Fruit fly (Drosophila melanogaster): ENCODE measurements around the gene PolE1.

Gene PolE1

DNA sequence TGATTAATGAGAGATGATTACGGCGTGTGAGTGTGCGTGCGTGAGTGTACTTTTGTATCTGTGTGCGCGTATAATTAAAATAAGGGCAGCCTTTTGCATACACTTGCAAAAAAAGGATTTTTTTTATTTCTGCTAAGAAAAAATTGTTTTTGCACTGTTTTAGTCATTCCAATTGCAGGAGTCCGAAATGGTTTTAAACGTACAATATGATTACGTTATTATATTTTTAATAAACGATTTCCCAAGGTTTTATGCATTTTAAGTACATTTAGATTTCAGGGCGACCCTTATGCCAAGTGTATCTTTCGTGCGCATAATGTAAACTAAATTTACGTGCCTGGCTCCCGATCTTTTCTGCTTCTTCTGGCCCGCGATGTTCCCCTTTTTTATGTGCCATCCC, 13.1 kb upstream of the PolE1 start (continued):
- TF ChIP-seq CG8290 (GFP tag; optimal IDR thresholded peaks at IDR 0.05): no peak
- peak in 1 of 2 experiments; percentile 5 for TF ChIP-seq CG8290 (tag; optimal IDR thresholded peaks at IDR 0.05)
- no peak for TF ChIP-seq amos (GFP tag; IDR thresholded peaks at IDR 0.05; ENCODE audit: partially characterized antibody)
- peak; percentile 67 for TF ChIP-seq CG13624 (GFP tag; optimal IDR thresholded peaks at IDR 0.05)
- TF ChIP-seq cg (GFP tag; optimal IDR thresholded peaks at IDR 0.05): peak; percentile 29
- TF ChIP-seq kni (GFP tag; optimal IDR thresholded peaks at IDR 0.05): no peak
- TF ChIP-seq hbn (GFP tag; IDR thresholded peaks at IDR 0.05; ENCODE audit: partially characterized antibody): no peak
- peak; percentile 40; the same call in 1 of the 2 replicates for TF ChIP-seq sisA (GFP tag; IDR thresholded peaks at IDR 0.05)
- peak; percentile 16 for TF ChIP-seq CG17385 (GFP tag; optimal IDR thresholded peaks at IDR 0.05)
- TF ChIP-seq zen (tag; optimal IDR thresholded peaks at IDR 0.05): no peak
- peak; percentile 71; the same call in 1 of the 2 replicates for TF ChIP-seq Atf6 (GFP tag; IDR thresholded peaks at IDR 0.05)
- TF ChIP-seq CG17359 (tag; optimal IDR thresholded peaks at IDR 0.05): peak; percentile 56
- peak; percentile 37 for TF ChIP-seq Sox102F (GFP tag; optimal IDR thresholded peaks at IDR 0.05)
- TF ChIP-seq sc (optimal IDR thresholded peaks at IDR 0.05): no peak
- no peak for TF ChIP-seq sc (GFP tag; optimal IDR thresholded peaks at IDR 0.05)
- TF ChIP-seq ind (GFP tag; optimal IDR thresholded peaks at IDR 0.05): peak; percentile 29
- no peak for TF ChIP-seq onecut (GFP tag; IDR thresholded peaks at IDR 0.05)
- no peak for TF ChIP-seq CG8388 (GFP tag; optimal IDR thresholded peaks at IDR 0.05)
- no peak for TF ChIP-seq CG31365 (tag; optimal IDR thresholded peaks at IDR 0.05)
- TF ChIP-seq caup (GFP tag; optimal IDR thresholded peaks at IDR 0.05; ENCODE audit: severe bottlenecking): peak; percentile 37
- peak; percentile 53 for TF ChIP-seq dmrt99B (tag; optimal IDR thresholded peaks at IDR 0.05)
- TF ChIP-seq jumu (GFP tag; optimal IDR thresholded peaks at IDR 0.05): no peak
- peak; percentile 2 for TF ChIP-seq CG3995 (GFP tag; optimal IDR thresholded peaks at IDR 0.05)
- 0 out of 2 replicates have a peak, but pooled peaks have one; percentile 12 for TF ChIP-seq CG16779 (GFP tag; IDR thresholded peaks at IDR 0.05)
- TF ChIP-seq ewg (GFP tag; optimal IDR thresholded peaks at IDR 0.05): no peak
- 0 out of 3 replicates have a peak, but pooled peaks have one; percentile 25 for TF ChIP-seq ci (GFP tag; IDR thresholded peaks at IDR 0.05)
- no peak for TF ChIP-seq NK7.1 (GFP tag; optimal IDR thresholded peaks at IDR 0.05)
- TF ChIP-seq Ada2b (GFP tag; IDR thresholded peaks at IDR 0.05): peak; percentile 51
- TF ChIP-seq luna (GFP tag; optimal IDR thresholded peaks at IDR 0.05): peak; percentile 22
- TF ChIP-seq nerfin-2 (GFP tag; IDR thresholded peaks at IDR 0.05; ENCODE audit: partially characterized antibody): no peak
- TF ChIP-seq CG7839 (tag; optimal IDR thresholded peaks at IDR 0.05): peak; percentile 64
- peak; percentile 20 for TF ChIP-seq Asciz (GFP tag; optimal IDR thresholded peaks at IDR 0.05)
- TF ChIP-seq Sox100B (GFP tag; optimal IDR thresholded peaks at IDR 0.05): peak; percentile 4
- no peak for TF ChIP-seq hth (optimal IDR thresholded peaks at IDR 0.05)
- TF ChIP-seq mld (GFP tag; IDR thresholded peaks at IDR 0.05; ENCODE audit: partially characterized antibody): no peak
- TF ChIP-seq dpn (GFP tag; optimal IDR thresholded peaks at IDR 0.05): peak; percentile 14 to 44
- TF ChIP-seq CG11560 (tag; IDR thresholded peaks at IDR 0.05): no peak
- peak; percentile 30 for TF ChIP-seq CG12659 (GFP tag; optimal IDR thresholded peaks at IDR 0.05)
- peak; percentile 80 for TF ChIP-seq CG2120 (GFP tag; optimal IDR thresholded peaks at IDR 0.05)
- peak; percentile 16; the same call in 1 of the 2 replicates for TF ChIP-seq CG10366 (GFP tag; IDR thresholded peaks at IDR 0.05)
- peak; percentile 13 for TF ChIP-seq zfh2 (GFP tag; optimal IDR thresholded peaks at IDR 0.05)
- TF ChIP-seq Dbx (GFP tag; IDR thresholded peaks at IDR 0.05): peak; percentile 53; the same call in 1 of the 3 replicates
- TF ChIP-seq CG1529 (GFP tag; optimal IDR thresholded peaks at IDR 0.05): no peak
- peak; percentile 24; the same call in 1 of the 2 replicates for TF ChIP-seq E2f1 (GFP tag; IDR thresholded peaks at IDR 0.05)
- peak; percentile 21 for TF ChIP-seq ems (GFP tag; optimal IDR thresholded peaks at IDR 0.05)
- peak; percentile 35 for TF ChIP-seq Abd-B (GFP tag; optimal IDR thresholded peaks at IDR 0.05)
- peak; percentile 60 for TF ChIP-seq CG32532 (GFP tag; IDR thresholded peaks at IDR 0.05)
- TF ChIP-seq lab (GFP tag; optimal IDR thresholded peaks at IDR 0.05): peak; percentile 77
- TF ChIP-seq Dip3 (GFP tag; optimal IDR thresholded peaks at IDR 0.05): peak; percentile 30
- peak; percentile 74 for TF ChIP-seq Meics (GFP tag; optimal IDR thresholded peaks at IDR 0.05)
- no peak for TF ChIP-seq twi (tag; optimal IDR thresholded peaks at IDR 0.05)
